Fruit fly (Drosophila melanogaster) whole organism, prepupa: Measurements from ENCODE around the gene CG14868.

Experiments used
- Blimp-1 ChIP-seq: fragments of 200-800 bp; sonication (Bioruptor generic); optimal IDR thresholded peaks from 3 replicates; lab custom pipeline; 2017; ENCODE audit warnings: missing biosample characterization, missing genetic modification characterization, mild to moderate bottlenecking, moderate library complexity, missing genetic modification reagents
- CG11902 ChIP-seq: fragments of 200-800 bp; sonication (Bioruptor generic); optimal IDR thresholded peaks from 3 replicates; lab custom pipeline; 2016; ENCODE audit warnings: missing biosample characterization, missing genetic modification characterization
- CG4318 ChIP-seq: fragments of 200-800 bp; sonication (Bioruptor generic); optimal IDR thresholded peaks from 3 replicates; lab custom pipeline; 2017; ENCODE audit warnings: missing biosample characterization, mild to moderate bottlenecking, missing genetic modification characterization
- Eip93F ChIP-seq: fragments of 200-800 bp; sonication (Bioruptor generic); optimal IDR thresholded peaks from 2 replicates; lab custom pipeline; 2016; ENCODE audit warnings: missing biosample characterization, mild to moderate bottlenecking, missing genetic modification characterization
- Gug ChIP-seq: fragments of 200-800 bp; sonication (Bioruptor generic); IDR thresholded peaks from 2 replicates; pipeline ENCODE4 v1.3.6; 2022; ENCODE audit warnings: missing biosample characterization, missing genetic modification characterization
- Hr39 ChIP-seq: fragments of 200-800 bp; sonication (Bioruptor generic); optimal IDR thresholded peaks from 2 replicates; lab custom pipeline; 2016; ENCODE audit warnings: missing biosample characterization, missing genetic modification characterization
- Met ChIP-seq: fragments of 200-800 bp; sonication (Bioruptor generic); optimal IDR thresholded peaks from 3 replicates; lab custom pipeline; 2016; ENCODE audit warnings: missing biosample characterization, missing genetic modification characterization
- OdsH ChIP-seq: fragments of 200-800 bp; sonication (Bioruptor generic); optimal IDR thresholded peaks from 3 replicates; lab custom pipeline; 2016; ENCODE audit warnings: missing biosample characterization, missing genetic modification characterization
- Sox102F ChIP-seq: fragments of 200-800 bp; sonication (Bioruptor generic); optimal IDR thresholded peaks from 2 replicates; lab custom pipeline; 2016; ENCODE audit warnings: missing biosample characterization, mild to moderate bottlenecking, missing genetic modification characterization
- spab ChIP-seq: fragments of 200-800 bp; sonication (Bioruptor generic); optimal IDR thresholded peaks from 2 replicates; lab custom pipeline; 2017; ENCODE audit warnings: missing biosample characterization, mild to moderate bottlenecking, missing genetic modification characterization, missing genetic modification reagents
- topi ChIP-seq: fragments of 200-800 bp; sonication (Bioruptor generic); optimal IDR thresholded peaks from 3 replicates; lab custom pipeline; 2016; ENCODE audit warnings: missing biosample characterization, missing genetic modification characterization

- TF ChIP-seq topi (GFP tag; lab: Kevin White, UChicago): no peak
- TF ChIP-seq Eip93F (GFP tag; lab: Kevin White, UChicago): no peak
- TF ChIP-seq CG11902 (GFP tag; lab: Kevin White, UChicago): no peak
- no peak for TF ChIP-seq CG4318 (GFP tag; lab: Kevin White, UChicago)
- TF ChIP-seq Met (GFP tag; lab: Kevin White, UChicago): no peak
- no peak for TF ChIP-seq Sox102F (GFP tag; lab: Kevin White, UChicago)
- no peak for TF ChIP-seq spab
- no peak for TF ChIP-seq Blimp-1 (GFP tag; lab: Kevin White, UChicago)
- no peak for TF ChIP-seq Gug
- TF ChIP-seq Hr39 (GFP tag; lab: Kevin White, UChicago): no peak
- TF ChIP-seq OdsH (GFP tag; lab: Kevin White, UChicago): no peak
Measured at dm6 chr3R:15361490-15361889, 8.3 kb downstream of the CG14868 start, which contains the start of the genes Cog2 and Trax.
